Worm (Caenorhabditis elegans): ENCODE data around the gene K03B8.6.

DNA sequence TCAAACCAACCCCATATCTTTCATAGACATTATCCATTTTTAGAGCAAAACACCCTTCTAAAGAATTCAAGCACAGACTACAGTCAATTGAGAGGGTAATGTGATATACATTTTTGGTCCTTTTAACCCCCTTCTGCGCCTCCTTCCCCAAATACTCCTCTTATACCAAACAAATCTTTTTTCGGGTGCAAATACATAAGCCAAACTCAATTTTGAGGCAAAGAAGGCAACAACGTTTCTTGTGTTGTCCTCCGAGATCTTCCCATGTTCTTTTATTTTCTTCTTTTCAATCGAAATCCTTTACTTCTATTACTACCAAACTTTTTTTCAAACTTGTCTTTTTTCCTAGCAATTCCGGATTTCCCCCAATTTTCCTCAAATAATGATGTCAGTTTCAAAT lies 47.5 kb downstream of the K03B8.6 start:
- TF ChIP-seq him-1 (tag; optimal IDR thresholded peaks at IDR 0.05) (no peak), W03F9.2 (tag; optimal IDR thresholded peaks at IDR 0.05) (no peak)

Measured in whole organism, L4/young adult.